Fruit fly (Drosophila melanogaster): ENCODE measurements around the gene CG13058.

CG13058 gene

dm6 chr3L:16351770-16352429 is 23.3 kb downstream of the CG13058 start, which contains the start of the genes Golgin104 and Tcs3 (continued):
- no peak for TF ChIP-seq mirr (GFP tag; optimal IDR thresholded peaks at IDR 0.05)
- TF ChIP-seq crp (GFP tag; optimal IDR thresholded peaks at IDR 0.05), result peak; percentile 91 to 96
- no peak for TF ChIP-seq Doc3 (GFP tag; IDR thresholded peaks at IDR 0.05; ENCODE audit: partially characterized antibody)
- no peak for TF ChIP-seq CG6689 (GFP tag; IDR thresholded peaks at IDR 0.05)
- no peak for TF ChIP-seq Mes4 (GFP tag; optimal IDR thresholded peaks at IDR 0.05)
- TF ChIP-seq Ets97D (GFP tag; optimal IDR thresholded peaks at IDR 0.05), result peak; percentile 26
- TF ChIP-seq CG13287 (GFP tag; IDR thresholded peaks at IDR 0.05; ENCODE audit: partially characterized antibody), result peak; percentile 49; the same call in 1 of the 2 replicates
- TF ChIP-seq zen2 (GFP tag; IDR thresholded peaks at IDR 0.05; ENCODE audit: partially characterized antibody), result no peak
- peak; percentile 32 for TF ChIP-seq CHES-1-like (GFP tag; optimal IDR thresholded peaks at IDR 0.05)
- no peak for TF ChIP-seq Nf-YC (tag; optimal IDR thresholded peaks at IDR 0.05)
- peak; percentile 69 for TF ChIP-seq Sin3A (optimal IDR thresholded peaks at IDR 0.05)
- TF ChIP-seq YL-1 (GFP tag; optimal IDR thresholded peaks at IDR 0.05), result peak; percentile 63
- no peak for TF ChIP-seq wdn (GFP tag; IDR thresholded peaks at IDR 0.05)
- peak; percentile 30 for TF ChIP-seq CG14710 (tag; optimal IDR thresholded peaks at IDR 0.05)
- peak; percentile 89 for TF ChIP-seq CG9797 (GFP tag; optimal IDR thresholded peaks at IDR 0.05)
- TF ChIP-seq Med (GFP tag), result peak; percentile 63
- no peak for TF ChIP-seq MTF-1 (GFP tag; optimal IDR thresholded peaks at IDR 0.05; ENCODE audit: borderline replicate concordance)
- no peak for TF ChIP-seq Fer1 (GFP tag; optimal IDR thresholded peaks at IDR 0.05)
- no peak for TF ChIP-seq klu (GFP tag; IDR thresholded peaks at IDR 0.05)
- TF ChIP-seq CG17186 (GFP tag; optimal IDR thresholded peaks at IDR 0.05), result peak; percentile 30
- TF ChIP-seq CG17359 (tag; optimal IDR thresholded peaks at IDR 0.05), result no peak
- TF ChIP-seq CG34422 (GFP tag; IDR thresholded peaks at IDR 0.05), result peak; percentile 49; the same call in 1 of the 3 replicates
- peak; percentile 38; the same call in 1 of the 2 replicates for TF ChIP-seq Scr (GFP tag; IDR thresholded peaks at IDR 0.05; ENCODE audit: partially characterized antibody)
- peak; percentile 8 for TF ChIP-seq exex (tag; optimal IDR thresholded peaks at IDR 0.05)
- no peak for TF ChIP-seq CG10321 (GFP tag; IDR thresholded peaks at IDR 0.05)
- TF ChIP-seq stwl (tag; optimal IDR thresholded peaks at IDR 0.05), result peak; percentile 75
- peak; percentile 3 for TF ChIP-seq CG10267 (tag; optimal IDR thresholded peaks at IDR 0.05)
- no peak for TF ChIP-seq CG6272 (GFP tag; IDR thresholded peaks at IDR 0.05)
- TF ChIP-seq CG11723 (GFP tag; optimal IDR thresholded peaks at IDR 0.05), result no peak
- TF ChIP-seq tll (GFP tag; optimal IDR thresholded peaks at IDR 0.05), result peak in 1 of 2 experiments; percentile 7
- no peak for TF ChIP-seq sna (GFP tag; IDR thresholded peaks at IDR 0.05; ENCODE audit: partially characterized antibody)
- peak; percentile 75 for TF ChIP-seq pzg (GFP tag; optimal IDR thresholded peaks at IDR 0.05)
- TF ChIP-seq Sry-β (GFP tag; optimal IDR thresholded peaks at IDR 0.05), result no peak
- TF ChIP-seq psq (GFP tag; optimal IDR thresholded peaks at IDR 0.05), result no peak
- TF ChIP-seq E2f2 (GFP tag; IDR thresholded peaks at IDR 0.05), result peak; percentile 59
- peak; percentile 92 for TF ChIP-seq scrt (GFP tag; optimal IDR thresholded peaks at IDR 0.05)
- TF ChIP-seq CG15514 (GFP tag; optimal IDR thresholded peaks at IDR 0.05), result peak; percentile 36
- TF ChIP-seq CG17361 (GFP tag; IDR thresholded peaks at IDR 0.05), result no peak
- peak; percentile 8 for TF ChIP-seq nmo (GFP tag; optimal IDR thresholded peaks at IDR 0.05)
- TF ChIP-seq Deaf1 (tag; optimal IDR thresholded peaks at IDR 0.05), result no peak
- no peak for TF ChIP-seq HmgD (GFP tag; optimal IDR thresholded peaks at IDR 0.05)
- peak; percentile 19; the same call in 1 of the 2 replicates for TF ChIP-seq vvl (GFP tag; IDR thresholded peaks at IDR 0.05)
- peak; percentile 16 for TF ChIP-seq Sry-δ (GFP tag; optimal IDR thresholded peaks at IDR 0.05)
- peak; percentile 99 for TF ChIP-seq trem (tag; optimal IDR thresholded peaks at IDR 0.05)
- TF ChIP-seq bigmax (GFP tag; optimal IDR thresholded peaks at IDR 0.05), result peak; percentile 40
- TF ChIP-seq CG7928 (GFP tag; optimal IDR thresholded peaks at IDR 0.05), result no peak
- peak; percentile 69 for TF ChIP-seq gfzf (GFP tag; optimal IDR thresholded peaks at IDR 0.05)
- TF ChIP-seq Meics (GFP tag; optimal IDR thresholded peaks at IDR 0.05), result no peak

All from whole organism, embryonic.